Worm (Caenorhabditis elegans) whole organism, L1 larva: ENCODE measurements around the gene ppm-1.D.

Source experiments
- dpl-1 ChIP-seq, 3 experiments: fragments of 150-350 bp in 2 of 3; sonication (generic microtip) in 1 of 3; optimal IDR thresholded peaks; 2 replicates each; lab custom pipeline; 2014 to 2017; ENCODE audit warnings: missing biosample characterization in 3 of 3, missing genetic modification characterization in 3 of 3, missing genetic modification reagents in 3 of 3
- egl-13 ChIP-seq: sonication (generic microtip); optimal IDR thresholded peaks from 2 replicates; lab custom pipeline; 2016; ENCODE audit warnings: missing genotype, missing genetic modification reagents, missing genetic modification characterization, missing compliant biosample characterization
- lin-14 ChIP-seq: fragments of 200-800 bp; sonication (Bioruptor generic); optimal IDR thresholded peaks from 2 replicates; lab custom pipeline; 2018; ENCODE audit warnings: mild to moderate bottlenecking, missing genetic modification characterization, moderate library complexity, missing compliant biosample characterization
- lin-39 ChIP-seq: fragments of 150-350 bp; optimal IDR thresholded peaks from 2 replicates; lab custom pipeline; 2014; ENCODE audit warnings: missing biosample characterization, missing genetic modification reagents, missing genetic modification characterization
- lir-3 ChIP-seq: sonication (generic microtip); optimal IDR thresholded peaks from 2 replicates; lab custom pipeline; 2016; ENCODE audit warnings: mild to moderate bottlenecking, missing genetic modification characterization, moderate library complexity, missing compliant biosample characterization; ENCODE audit not compliant: poor library complexity
- lsy-2 ChIP-seq, 2 experiments: fragments of 150-350 bp; optimal IDR thresholded peaks; 2 replicates each; lab custom pipeline; 2014; ENCODE audit warnings: missing biosample characterization in 2 of 2, missing genetic modification characterization in 2 of 2
- nhr-12 ChIP-seq: sonication (generic microtip); optimal IDR thresholded peaks from 2 replicates; lab custom pipeline; 2017; ENCODE audit warnings: missing biosample characterization, missing genetic modification characterization
- nhr-90 ChIP-seq: sonication (generic microtip); optimal IDR thresholded peaks from 2 replicates; lab custom pipeline; 2016; ENCODE audit warnings: mild to moderate bottlenecking, missing genetic modification characterization, missing compliant biosample characterization; ENCODE audit not compliant: poor library complexity
- xbp-1 ChIP-seq: sonication (generic microtip); optimal IDR thresholded peaks from 2 replicates; lab custom pipeline; 2016; ENCODE audit warnings: missing genetic modification characterization, missing compliant biosample characterization
- zip-4 ChIP-seq: fragments of 200-800 bp; sonication (Bioruptor generic); optimal IDR thresholded peaks from 2 replicates; lab custom pipeline; 2018; ENCODE audit warnings: mild to moderate bottlenecking, missing genetic modification characterization, moderate library complexity, missing compliant biosample characterization
- ztf-11 ChIP-seq, 2 experiments: sonication (generic microtip); optimal IDR thresholded peaks; 2 replicates each; lab custom pipeline; 2016 to 2017; ENCODE audit warnings: missing genetic modification characterization in 2 of 2, missing biosample characterization in 1 of 2, missing compliant biosample characterization in 1 of 2

DNA sequence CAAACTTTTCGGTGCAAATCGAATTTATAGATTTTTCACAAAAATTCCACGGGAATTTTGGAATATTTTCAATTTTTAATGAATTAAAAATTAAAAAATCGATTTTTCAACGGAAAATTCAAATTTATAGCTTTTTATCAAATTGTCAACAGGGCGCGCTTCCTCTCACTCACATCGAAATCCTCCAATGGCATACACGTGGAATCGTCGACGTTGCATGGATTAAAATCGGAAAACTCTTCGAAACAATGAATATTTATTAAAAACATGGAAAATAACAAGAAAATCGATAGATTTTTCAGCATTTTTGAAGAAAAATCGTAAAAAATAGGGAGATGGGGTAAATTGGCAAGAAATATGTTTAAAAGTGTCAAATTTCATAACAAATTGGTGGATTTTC lies 2.0 kb upstream of the ppm-1.D start, which contains the start of gene Y54F10BM.12:
- TF ChIP-seq egl-13 (tag; lab: Kevin White, UChicago) (no peak), lsy-2 (tag; optimal IDR thresholded peaks at IDR 0.05; lab: Kevin White, UChicago) (no peak), lir-3 (no peak), zip-4 (GFP tag; lab: Kevin White, UChicago) (no peak), nhr-90 (tag; lab: Kevin White, UChicago) (no peak), lin-39 (no peak), nhr-12 (no peak), lin-14 (no peak), dpl-1 (GFP tag; optimal IDR thresholded peaks at IDR 0.05; lab: Kevin White, UChicago) (no peak), xbp-1 (tag; lab: Kevin White, UChicago) (no peak), ztf-11 (tag; optimal IDR thresholded peaks at IDR 0.05; lab: Kevin White, UChicago) (no peak)
